Fruit fly (Drosophila melanogaster): ENCODE measurements around the gene CG17202.

The CG17202 gene

dm6 chr3R:12408160-12408559, 14.4 kb upstream of the CG17202 start, which contains the start of gene CG5196:
Gene CG5196 (plus strand): TSS chr3R:12408316.
- TF ChIP-seq Abd-B (GFP tag; optimal IDR thresholded peaks at IDR 0.05) (no peak), Dfd (GFP tag; optimal IDR thresholded peaks at IDR 0.05) (no peak), Rel (GFP tag; optimal IDR thresholded peaks at IDR 0.05) (no peak), Rel (tag; optimal IDR thresholded peaks at IDR 0.05) (peak; percentile 27), Jra (GFP tag; optimal IDR thresholded peaks at IDR 0.05) (no peak), Sp1 (GFP tag; optimal IDR thresholded peaks at IDR 0.05) (peak; percentile 22), fru (GFP tag; optimal IDR thresholded peaks at IDR 0.05) (peak; percentile 17), psq (GFP tag; optimal IDR thresholded peaks at IDR 0.05) (no peak), HLH106 (tag; optimal IDR thresholded peaks at IDR 0.05) (peak; percentile 7)

DNA sequence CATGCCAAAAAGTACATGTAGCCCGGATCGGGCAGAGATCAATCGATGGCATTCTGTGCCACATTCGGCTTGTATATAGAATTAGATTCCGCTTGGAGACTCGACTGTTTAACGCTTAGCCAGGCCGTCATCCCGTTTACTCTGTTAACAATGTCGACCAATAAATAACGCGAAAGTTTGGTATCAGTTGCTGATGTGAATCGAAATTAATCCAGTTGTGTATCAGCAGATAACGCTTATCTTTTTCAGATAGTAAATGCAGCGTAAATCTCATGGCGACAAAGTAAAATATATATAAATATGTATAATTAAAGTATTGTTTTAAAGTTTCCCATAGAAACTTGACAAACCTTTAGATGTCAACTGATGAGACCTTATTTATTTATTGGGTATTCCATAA, 11.1 kb upstream of the CG17202 start:
- TF ChIP-seq foxo (GFP tag; optimal IDR thresholded peaks at IDR 0.05), result no peak
- no peak for TF ChIP-seq ey (GFP tag; optimal IDR thresholded peaks at IDR 0.05)
- TF ChIP-seq sv (GFP tag; optimal IDR thresholded peaks at IDR 0.05), result no peak
- TF ChIP-seq dmrt93B (GFP tag; optimal IDR thresholded peaks at IDR 0.05), result no peak
- TF ChIP-seq usp (GFP tag; optimal IDR thresholded peaks at IDR 0.05), result no peak
- no peak for TF ChIP-seq dsf (GFP tag; optimal IDR thresholded peaks at IDR 0.05; ENCODE audit: borderline replicate concordance)
- no peak for TF ChIP-seq h (GFP tag; optimal IDR thresholded peaks at IDR 0.05)
- no peak for TF ChIP-seq fru (GFP tag; optimal IDR thresholded peaks at IDR 0.05)
- no peak for TF ChIP-seq Rel (GFP tag; optimal IDR thresholded peaks at IDR 0.05)
- no peak for TF ChIP-seq Rel (tag; optimal IDR thresholded peaks at IDR 0.05)
- no peak for TF ChIP-seq CG32264 (GFP tag; optimal IDR thresholded peaks at IDR 0.05)
- no peak for TF ChIP-seq Mio (GFP tag; optimal IDR thresholded peaks at IDR 0.05)
- no peak for TF ChIP-seq GATAd (GFP tag; optimal IDR thresholded peaks at IDR 0.05)
- TF ChIP-seq rgr (GFP tag; optimal IDR thresholded peaks at IDR 0.05), result no peak
- no peak for TF ChIP-seq HLH106 (tag; optimal IDR thresholded peaks at IDR 0.05)
- no peak for TF ChIP-seq CrebA (GFP tag; optimal IDR thresholded peaks at IDR 0.05; ENCODE audit: borderline replicate concordance)
- TF ChIP-seq OdsH (GFP tag; optimal IDR thresholded peaks at IDR 0.05), result no peak
- TF ChIP-seq sage (GFP tag; optimal IDR thresholded peaks at IDR 0.05), result no peak
- no peak for TF ChIP-seq dl (GFP tag; optimal IDR thresholded peaks at IDR 0.05; ENCODE audit: insufficient read depth in 1 of 2, partially characterized antibody in 2 of 2)
- no peak for TF ChIP-seq CG9705 (GFP tag; optimal IDR thresholded peaks at IDR 0.05)
- TF ChIP-seq Hr78 (GFP tag; optimal IDR thresholded peaks at IDR 0.05), result no peak

DNA sequence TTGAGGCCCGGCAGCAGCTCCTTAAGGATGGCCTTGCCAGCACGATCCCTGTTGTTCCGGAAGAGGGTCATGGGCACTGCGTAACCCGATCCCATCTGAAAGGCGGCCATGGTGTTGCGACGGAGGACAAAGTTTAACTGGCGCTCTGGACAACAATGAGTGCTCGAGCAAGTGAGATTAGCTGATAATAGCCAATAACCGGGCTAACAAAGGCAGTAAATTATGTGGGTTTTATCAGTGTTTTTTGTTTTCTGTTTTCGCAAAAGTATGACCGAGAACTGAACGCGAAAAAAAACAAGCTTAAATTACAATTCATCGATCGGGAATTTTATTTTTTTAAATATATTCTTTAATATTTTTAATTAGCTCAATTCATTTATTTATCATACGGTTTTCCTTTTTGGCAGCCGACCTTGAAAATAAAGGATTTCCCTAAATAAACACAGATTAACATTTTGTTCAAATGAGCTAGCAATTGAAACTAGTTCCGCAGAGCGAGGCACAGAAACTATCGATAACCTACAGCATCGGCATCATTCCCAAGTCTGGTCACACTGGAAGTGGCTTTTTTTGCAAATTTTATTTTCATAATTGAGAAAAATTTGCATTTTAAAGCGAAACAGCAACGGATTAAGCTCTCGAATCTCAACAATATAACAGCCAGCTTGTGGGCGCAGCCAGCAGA, 9.2 kb upstream of the CG17202 start, which contains the start of the genes Dip-C and pps:
Gene Dip-C (minus strand): TSS at position 486 of the 685 bp plus-strand sequence.
Gene pps (plus strand): TSS at position 555 of the 685 bp plus-strand sequence.
- TF ChIP-seq Sp1 (GFP tag; optimal IDR thresholded peaks at IDR 0.05) (peak; percentile 26), Rel (GFP tag; optimal IDR thresholded peaks at IDR 0.05) (no peak), Rel (tag; optimal IDR thresholded peaks at IDR 0.05) (peak; percentile 83), sv (GFP tag; optimal IDR thresholded peaks at IDR 0.05) (no peak), Hnf4 (GFP tag; optimal IDR thresholded peaks at IDR 0.05) (no peak), lola (GFP tag; optimal IDR thresholded peaks at IDR 0.05) (no peak), psq (GFP tag; optimal IDR thresholded peaks at IDR 0.05) (peak; percentile 4), fru (GFP tag; optimal IDR thresholded peaks at IDR 0.05) (no peak), OdsH (GFP tag; optimal IDR thresholded peaks at IDR 0.05) (no peak)

dm6 chr3R:12423997-12424396, 1.4 kb downstream of the CG17202 start:
- TF ChIP-seq rgr (GFP tag; optimal IDR thresholded peaks at IDR 0.05), result peak; percentile 97
- no peak for TF ChIP-seq Myc (optimal IDR thresholded peaks at IDR 0.05)
- TF ChIP-seq HLH106 (tag; optimal IDR thresholded peaks at IDR 0.05), result no peak
- no peak for TF ChIP-seq dmrt93B (GFP tag; optimal IDR thresholded peaks at IDR 0.05)
- no peak for TF ChIP-seq pan (optimal IDR thresholded peaks at IDR 0.05)

DNA sequence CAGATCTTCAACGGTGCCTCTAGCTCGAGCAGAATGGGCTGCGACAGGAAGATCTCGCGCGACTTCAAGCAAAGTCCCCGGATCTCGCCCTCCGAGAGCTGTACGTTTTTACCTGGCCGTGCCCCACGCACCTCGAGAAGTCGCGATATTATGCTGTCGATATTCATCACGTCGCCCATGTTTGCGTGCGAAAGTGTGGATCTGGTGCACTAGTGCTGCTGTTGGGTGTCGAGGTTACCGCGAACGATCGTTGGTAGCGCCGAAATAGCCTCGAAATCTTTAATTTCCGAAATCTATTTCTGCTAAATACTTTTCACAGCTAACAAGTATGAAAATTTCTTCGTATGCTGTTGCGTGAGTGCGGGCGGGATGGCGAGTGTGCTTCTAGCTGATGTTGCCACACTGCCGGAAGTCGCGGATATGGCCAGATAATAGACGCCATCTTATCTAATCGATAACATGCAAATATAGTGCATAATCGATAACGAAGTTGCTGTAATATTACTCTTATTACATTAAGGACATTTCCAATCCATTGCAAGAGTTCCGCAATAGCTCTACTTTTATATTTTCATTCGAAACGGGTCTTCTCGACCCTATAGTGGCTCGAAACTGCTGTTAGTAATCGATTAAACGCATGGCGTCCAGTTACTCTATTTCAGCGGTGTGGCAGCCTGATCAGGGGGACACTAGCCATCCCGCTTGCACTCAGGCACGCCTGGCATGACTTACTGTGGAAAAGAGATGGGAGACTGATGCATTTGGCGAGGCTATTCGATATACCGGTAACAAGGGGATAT, 3.1 kb downstream of the CG17202 start, which contains the start of gene Pp1-87B:
Gene Pp1-87B (minus strand): TSS at position 408 of the 800 bp plus-strand sequence.
- TF ChIP-seq Jra (GFP tag; optimal IDR thresholded peaks at IDR 0.05) (no peak), ey (GFP tag; optimal IDR thresholded peaks at IDR 0.05) (peak; percentile 4), CG9705 (GFP tag; optimal IDR thresholded peaks at IDR 0.05) (peak; percentile 38), Myc (optimal IDR thresholded peaks at IDR 0.05) (peak; percentile 83), HLH106 (tag; optimal IDR thresholded peaks at IDR 0.05) (peak; percentile 24), Rel (GFP tag; optimal IDR thresholded peaks at IDR 0.05) (no peak), Rel (tag; optimal IDR thresholded peaks at IDR 0.05) (peak; percentile 28), usp (GFP tag; optimal IDR thresholded peaks at IDR 0.05) (no peak), Sp1 (GFP tag; optimal IDR thresholded peaks at IDR 0.05) (peak; percentile 38), dl (GFP tag; optimal IDR thresholded peaks at IDR 0.05; ENCODE audit: insufficient read depth in 1 of 2, partially characterized antibody in 2 of 2) (no peak), psq (GFP tag; optimal IDR thresholded peaks at IDR 0.05) (peak; percentile 6), woc (GFP tag; optimal IDR thresholded peaks at IDR 0.05) (no peak)
